Fruit fly (Drosophila melanogaster): ENCODE data around the gene Droj2.

Gene Droj2

DNA sequence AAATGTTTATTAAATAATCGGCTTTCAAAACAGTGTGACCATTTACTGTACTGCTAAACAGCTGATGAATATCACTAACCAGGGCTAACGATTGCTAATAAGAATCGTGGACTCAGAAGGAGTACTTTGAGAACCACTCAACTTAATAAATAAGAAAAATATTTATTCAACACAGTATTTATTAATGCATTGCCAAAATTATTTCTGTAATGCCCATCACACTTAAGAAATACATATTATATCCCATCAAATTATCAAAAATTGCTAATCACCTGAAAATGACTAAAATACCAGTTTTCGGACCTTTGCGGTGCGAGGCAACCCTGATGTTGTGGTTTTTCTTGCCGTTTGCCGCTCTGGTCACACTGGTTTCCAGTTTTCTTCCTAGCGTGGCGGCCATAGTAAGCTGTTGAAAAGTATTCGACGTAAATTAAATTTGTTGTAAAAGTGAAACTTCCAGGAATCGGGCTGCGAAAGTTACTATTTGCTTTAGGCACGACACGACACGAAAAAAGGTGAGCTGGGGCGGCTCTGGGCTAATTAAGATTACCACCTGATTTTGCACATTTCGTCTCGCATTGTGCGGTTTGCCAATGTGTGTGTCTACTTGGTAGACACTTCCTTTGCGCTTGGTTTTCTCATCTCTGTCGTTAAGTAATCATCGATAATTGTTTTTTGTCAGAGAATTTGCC lies at the start of gene Droj2, which contains the start of gene mRpS21 (continued):
- no peak for TF ChIP-seq crol (GFP tag; IDR thresholded peaks at IDR 0.05)
- TF ChIP-seq dmrt11E (tag; optimal IDR thresholded peaks at IDR 0.05): peak; percentile 54
- peak; percentile 1 for TF ChIP-seq CG12104 (GFP tag; optimal IDR thresholded peaks at IDR 0.05)
- peak; percentile 18 for TF ChIP-seq CG12299 (tag; optimal IDR thresholded peaks at IDR 0.05)
- TF ChIP-seq Ptx1 (GFP tag; IDR thresholded peaks at IDR 0.05): peak; percentile 37; the same call in 1 of the 2 replicates
- TF ChIP-seq caup (GFP tag; optimal IDR thresholded peaks at IDR 0.05; ENCODE audit: severe bottlenecking): peak; percentile 19
- TF ChIP-seq ase (GFP tag; IDR thresholded peaks at IDR 0.05): no peak
- peak; percentile 5 for TF ChIP-seq CG12942 (GFP tag; optimal IDR thresholded peaks at IDR 0.05)
- TF ChIP-seq CG32532 (GFP tag; IDR thresholded peaks at IDR 0.05): peak; percentile 49; the same call in 1 of the 2 replicates
- peak; percentile 52 for TF ChIP-seq NFAT (GFP tag; IDR thresholded peaks at IDR 0.05)
- TF ChIP-seq Dbx (GFP tag; IDR thresholded peaks at IDR 0.05): 0 out of 3 replicates have a peak, but pooled peaks have one; percentile 38
- no peak for TF ChIP-seq kah (GFP tag; optimal IDR thresholded peaks at IDR 0.05)
- no peak for TF ChIP-seq Optix (GFP tag; IDR thresholded peaks at IDR 0.05)
- TF ChIP-seq CG9932 (GFP tag; IDR thresholded peaks at IDR 0.05): peak; percentile 77
- TF ChIP-seq HmgZ (tag; optimal IDR thresholded peaks at IDR 0.05): peak; percentile 66
- TF ChIP-seq CG11085 (GFP tag; IDR thresholded peaks at IDR 0.05): no peak
- peak; percentile 31; the same call in 1 of the 2 replicates for TF ChIP-seq rib (GFP tag; IDR thresholded peaks at IDR 0.05)
- no peak for TF ChIP-seq CG7963 (GFP tag; IDR thresholded peaks at IDR 0.05; ENCODE audit: partially characterized antibody)
- TF ChIP-seq Six4 (GFP tag; optimal IDR thresholded peaks at IDR 0.05): peak; percentile 50
- TF ChIP-seq salm (tag; optimal IDR thresholded peaks at IDR 0.05): peak; percentile 41
- TF ChIP-seq CG3726 (GFP tag; IDR thresholded peaks at IDR 0.05): no peak
- peak; percentile 26 for TF ChIP-seq ewg (GFP tag; optimal IDR thresholded peaks at IDR 0.05)
- TF ChIP-seq CG5245 (GFP tag; optimal IDR thresholded peaks at IDR 0.05): no peak
- TF ChIP-seq CG8478 (optimal IDR thresholded peaks at IDR 0.05): no peak
- TF ChIP-seq Hr51 (GFP tag; optimal IDR thresholded peaks at IDR 0.05): peak; percentile 42 to 51
- peak; percentile 20 for TF ChIP-seq D19A (tag; optimal IDR thresholded peaks at IDR 0.05)
- TF ChIP-seq NC2β (GFP tag; optimal IDR thresholded peaks at IDR 0.05): peak; percentile 21
- peak; percentile 89 for TF ChIP-seq CG7928 (GFP tag; optimal IDR thresholded peaks at IDR 0.05)
- peak; percentile 29 for TF ChIP-seq CG10431 (GFP tag; optimal IDR thresholded peaks at IDR 0.05)
- peak; percentile 30 for TF ChIP-seq NfI (GFP tag; optimal IDR thresholded peaks at IDR 0.05)
- peak; percentile 57 for TF ChIP-seq bcd (GFP tag; optimal IDR thresholded peaks at IDR 0.05)
- TF ChIP-seq CG4360 (GFP tag; IDR thresholded peaks at IDR 0.05): no peak
- peak; percentile 6 for TF ChIP-seq CG16863 (GFP tag; optimal IDR thresholded peaks at IDR 0.05)
- TF ChIP-seq CG8290 (GFP tag; optimal IDR thresholded peaks at IDR 0.05): peak; percentile 28
- peak in 1 of 2 experiments; percentile 17 for TF ChIP-seq CG8290 (tag; optimal IDR thresholded peaks at IDR 0.05)
- TF ChIP-seq CG30403 (GFP tag; optimal IDR thresholded peaks at IDR 0.05): peak; percentile 70
- no peak for TF ChIP-seq jumu (GFP tag; optimal IDR thresholded peaks at IDR 0.05)
- TF ChIP-seq CG13775 (GFP tag; optimal IDR thresholded peaks at IDR 0.05): peak; percentile 56
- peak; percentile 20; the same call in 1 of the 2 replicates for TF ChIP-seq bbx (GFP tag; IDR thresholded peaks at IDR 0.05; ENCODE audit: partially characterized antibody)
- TF ChIP-seq Fer1 (GFP tag; optimal IDR thresholded peaks at IDR 0.05): peak; percentile 45
- no peak for TF ChIP-seq dan (GFP tag; IDR thresholded peaks at IDR 0.05)
- TF ChIP-seq chif (GFP tag; optimal IDR thresholded peaks at IDR 0.05): peak in 1 of 2 experiments; percentile 24
- peak; percentile 39 for TF ChIP-seq dm (GFP tag; optimal IDR thresholded peaks at IDR 0.05)
- peak; percentile 43 for TF ChIP-seq CG4617 (GFP tag; optimal IDR thresholded peaks at IDR 0.05; ENCODE audit: borderline replicate concordance)
- TF ChIP-seq mirr (GFP tag; optimal IDR thresholded peaks at IDR 0.05): peak; percentile 17
- TF ChIP-seq zfh2 (GFP tag; optimal IDR thresholded peaks at IDR 0.05): peak; percentile 62
- TF ChIP-seq H15 (GFP tag; IDR thresholded peaks at IDR 0.05): 0 out of 3 replicates have a peak, but pooled peaks have one; percentile 27
- peak; percentile 55 for TF ChIP-seq CG12769 (tag; optimal IDR thresholded peaks at IDR 0.05)
- TF ChIP-seq CG12219 (GFP tag; optimal IDR thresholded peaks at IDR 0.05): no peak
- TF ChIP-seq nom (GFP tag; optimal IDR thresholded peaks at IDR 0.05): peak; percentile 57
